Worm (Caenorhabditis elegans) whole organism, mixed stage, embryonic: Measurements from ENCODE around the gene exp-1.

ENCODE experiments used
- elt-1 ChIP-seq: sonication (generic microtip); optimal IDR thresholded peaks from 2 replicates; lab custom pipeline; 2017; ENCODE audit warnings: missing genetic modification characterization, mild to moderate bottlenecking, missing compliant biosample characterization, antibody characterized with exemption, moderate library complexity, borderline replicate concordance; ENCODE audit not compliant: insufficient read depth
- lsy-2 ChIP-seq: fragments of 150-350 bp; optimal IDR thresholded peaks from 2 replicates; lab custom pipeline; 2014; ENCODE audit warnings: missing biosample characterization, missing genetic modification characterization
- snpc-4 ChIP-seq: fragments of 150-350 bp; optimal IDR thresholded peaks from 2 replicates; lab custom pipeline; 2014; ENCODE audit warnings: missing biosample characterization, missing genetic modification characterization
- unc-39 ChIP-seq: fragments of 150-350 bp; optimal IDR thresholded peaks from 2 replicates; lab custom pipeline; 2014; ENCODE audit warnings: missing biosample characterization, missing genetic modification characterization
- unc-62 ChIP-seq: fragments of 150-350 bp; optimal IDR thresholded peaks from 2 replicates; lab custom pipeline; 2014; ENCODE audit warnings: missing biosample characterization, missing genetic modification reagents, missing genetic modification characterization

ce11 chrII:6191293-6191692 is 30.4 kb upstream of the exp-1 start, which contains the start of gene fkh-8:
- TF ChIP-seq lsy-2 (tag; lab: Kevin White, UChicago), result no peak
- no peak for TF ChIP-seq unc-39 (tag; lab: Kevin White, UChicago)
- TF ChIP-seq snpc-4 (tag; lab: Kevin White, UChicago), result no peak
- TF ChIP-seq elt-1 (tag; lab: Kevin White, UChicago), result no peak
- TF ChIP-seq unc-62 (GFP tag; lab: Kevin White, UChicago), result no peak
